Worm (Caenorhabditis elegans) whole organism, young adult: ENCODE data around the gene acdh-2.

Experiments
- B0019.2 ChIP-seq: fragments of 200-800 bp; sonication (Bioruptor generic); conservative IDR thresholded peaks from 2 replicates; pipeline ENCODE4 v1.3.6; 2022; ENCODE audit warnings: missing genetic modification reagents, missing genetic modification characterization, missing compliant biosample characterization
- C06A6.2 ChIP-seq: fragments of 200-800 bp; sonication (Bioruptor generic); conservative IDR thresholded peaks from 2 replicates; pipeline ENCODE4 v1.3.6; 2022; ENCODE audit warnings: missing genetic modification characterization, missing compliant biosample characterization
- C17E4.6 ChIP-seq: fragments of 200-800 bp; sonication (Bioruptor generic); IDR thresholded peaks from 2 replicates; pipeline ENCODE4 v1.3.6; 2022; ENCODE audit warnings: missing genetic modification reagents, missing genetic modification characterization, missing compliant biosample characterization
- F23B12.7 ChIP-seq: sonication (generic microtip); optimal IDR thresholded peaks from 2 replicates; lab custom pipeline; 2017; ENCODE audit warnings: missing genetic modification characterization, mild to moderate bottlenecking, missing compliant biosample characterization, antibody characterized with exemption, moderate library complexity; ENCODE audit not compliant: insufficient read depth
- F37B4.10 ChIP-seq: fragments of 200-800 bp; sonication (Bioruptor generic); IDR thresholded peaks from 2 replicates; pipeline ENCODE4 v1.3.6; 2022; ENCODE audit warnings: missing genetic modification characterization, missing compliant biosample characterization
- F49E8.2 ChIP-seq: sonication (generic microtip); optimal IDR thresholded peaks from 3 replicates; lab custom pipeline; 2017; ENCODE audit warnings: missing genetic modification characterization, mild to moderate bottlenecking, missing compliant biosample characterization, antibody characterized with exemption, moderate library complexity; ENCODE audit not compliant: insufficient read depth
- F57A8.1 ChIP-seq: fragments of 200-800 bp; sonication (Bioruptor generic); optimal IDR thresholded peaks from 2 replicates; lab custom pipeline; 2018; ENCODE audit warnings: mild to moderate bottlenecking, missing genetic modification characterization, moderate library complexity, missing compliant biosample characterization
- K12H6.12 ChIP-seq: fragments of 200-800 bp; sonication (Bioruptor generic); optimal IDR thresholded peaks from 2 replicates; lab custom pipeline; 2018; ENCODE audit warnings: mild to moderate bottlenecking, missing genetic modification characterization, missing compliant biosample characterization
- T07F8.4 ChIP-seq: sonication (generic microtip); optimal IDR thresholded peaks from 2 replicates; lab custom pipeline; 2016; ENCODE audit warnings: mild to moderate bottlenecking, missing genetic modification characterization, moderate library complexity, missing compliant biosample characterization
- akir-1 ChIP-seq: fragments of 200-800 bp; sonication (Bioruptor generic); optimal IDR thresholded peaks from 2 replicates; lab custom pipeline; 2018; ENCODE audit warnings: mild to moderate bottlenecking, missing genetic modification characterization, moderate library complexity, missing compliant biosample characterization
- aptf-2 ChIP-seq: fragments of 200-800 bp; sonication (Bioruptor generic); conservative IDR thresholded peaks from 2 replicates; pipeline ENCODE4 v1.3.6; 2022; ENCODE audit warnings: missing genetic modification reagents, missing genetic modification characterization, missing compliant biosample characterization
- aptf-3 ChIP-seq: fragments of 200-800 bp; sonication (Bioruptor generic); IDR thresholded peaks from 2 replicates; pipeline ENCODE4 v1.3.6; 2022; ENCODE audit warnings: missing genetic modification characterization, missing compliant biosample characterization
- athp-1 ChIP-seq: sonication (generic microtip); optimal IDR thresholded peaks from 2 replicates; lab custom pipeline; 2017; ENCODE audit warnings: mild to moderate bottlenecking, missing genetic modification characterization, missing compliant biosample characterization
- attf-6 ChIP-seq: fragments of 200-800 bp; sonication (Bioruptor generic); IDR thresholded peaks from 2 replicates; pipeline ENCODE4 v1.3.6; 2022; ENCODE audit warnings: missing genetic modification reagents, missing genetic modification characterization, missing compliant biosample characterization
- cebp-2 ChIP-seq: fragments of 200-800 bp; sonication (Bioruptor generic); IDR thresholded peaks from 2 replicates; pipeline ENCODE4 v1.3.6; 2022; ENCODE audit warnings: missing genetic modification characterization, missing compliant biosample characterization
- ceh-100 ChIP-seq: fragments of 200-800 bp; sonication (Bioruptor generic); IDR thresholded peaks from 2 replicates; pipeline ENCODE4 v1.3.6; 2022; ENCODE audit warnings: missing genetic modification reagents, missing genetic modification characterization, missing compliant biosample characterization
- ceh-40 ChIP-seq: fragments of 200-800 bp; sonication (Bioruptor generic); IDR thresholded peaks from 2 replicates; pipeline ENCODE4 v1.3.6; 2022; ENCODE audit warnings: missing genetic modification characterization, missing compliant biosample characterization
- ceh-91 ChIP-seq: fragments of 200-800 bp; sonication (Bioruptor generic); IDR thresholded peaks from 2 replicates; pipeline ENCODE4 v1.3.6; 2022; ENCODE audit warnings: missing genetic modification reagents, missing genetic modification characterization, missing compliant biosample characterization
- egrh-3 ChIP-seq: fragments of 200-800 bp; sonication (Bioruptor generic); IDR thresholded peaks from 2 replicates; pipeline ENCODE4 v1.3.6; 2022; ENCODE audit warnings: missing genetic modification reagents, missing genetic modification characterization, missing compliant biosample characterization
- hmg-20 ChIP-seq: fragments of 200-800 bp; sonication (Bioruptor generic); IDR thresholded peaks from 2 replicates; pipeline ENCODE4 v1.3.6; 2022; ENCODE audit warnings: missing genetic modification reagents, missing genetic modification characterization, missing compliant biosample characterization
- hsf-1 ChIP-seq: fragments of 200-800 bp; sonication (Bioruptor generic); IDR thresholded peaks from 2 replicates; pipeline ENCODE4 v1.3.6; 2022; ENCODE audit warnings: missing genetic modification reagents, missing genetic modification characterization, missing compliant biosample characterization
- let-526 ChIP-seq: fragments of 200-800 bp; sonication (Bioruptor generic); IDR thresholded peaks from 2 replicates; pipeline ENCODE4 v1.3.6; 2022; ENCODE audit warnings: missing genetic modification reagents, missing genetic modification characterization, missing compliant biosample characterization
- let-607 ChIP-seq, 2 experiments: fragments of 200-800 bp in 1 of 2; sonication (Bioruptor generic) in 1 of 2; sonication (generic microtip) in 1 of 2; optimal IDR thresholded peaks; 2 replicates each; lab custom pipeline; 2016 to 2018; ENCODE audit warnings: mild to moderate bottlenecking in 2 of 2, missing compliant biosample characterization in 2 of 2, missing genetic modification characterization in 2 of 2, moderate library complexity in 2 of 2, missing genotype in 1 of 2
- lsl-1 ChIP-seq: fragments of 200-800 bp; sonication (Bioruptor generic); optimal IDR thresholded peaks from 2 replicates; lab custom pipeline; 2018; ENCODE audit warnings: mild to moderate bottlenecking, missing genetic modification characterization, moderate library complexity, missing compliant biosample characterization
- madf-8 ChIP-seq: fragments of 200-800 bp; sonication (Bioruptor generic); conservative IDR thresholded peaks from 2 replicates; pipeline ENCODE4 v1.3.6; 2022; ENCODE audit warnings: missing genetic modification reagents, missing genetic modification characterization, missing compliant biosample characterization
- mel-28 ChIP-seq: sonication (generic microtip); optimal IDR thresholded peaks from 2 replicates; lab custom pipeline; 2016; ENCODE audit warnings: borderline replicate concordance, mild to moderate bottlenecking, missing genetic modification characterization, missing compliant biosample characterization
- rcor-1 ChIP-seq: fragments of 200-800 bp; sonication (Bioruptor generic); IDR thresholded peaks from 2 replicates; pipeline ENCODE4 v1.3.6; 2022; ENCODE audit warnings: missing genetic modification reagents, missing genetic modification characterization, missing compliant biosample characterization
- sea-2 ChIP-seq: fragments of 200-800 bp; sonication (Bioruptor generic); IDR thresholded peaks from 2 replicates; pipeline ENCODE4 v1.3.6; 2022; ENCODE audit warnings: missing genetic modification characterization, missing compliant biosample characterization
- snpc-1.3 ChIP-seq: sonication (generic microtip); optimal IDR thresholded peaks from 2 replicates; lab custom pipeline; 2017; ENCODE audit warnings: missing genetic modification characterization, mild to moderate bottlenecking, missing compliant biosample characterization, antibody characterized with exemption, moderate library complexity, missing genotype, missing genetic modification reagents; ENCODE audit not compliant: insufficient read depth
- tbx-9 ChIP-seq: sonication (generic microtip); optimal IDR thresholded peaks from 2 replicates; lab custom pipeline; 2016; ENCODE audit warnings: borderline replicate concordance, missing genetic modification characterization, inconsistent platforms, missing compliant biosample characterization
- zfh-2 ChIP-seq: fragments of 200-800 bp; sonication (Bioruptor generic); conservative IDR thresholded peaks from 2 replicates; pipeline ENCODE4 v1.3.6; 2022; ENCODE audit warnings: missing genetic modification reagents, missing genetic modification characterization, missing compliant biosample characterization
- ztf-18 ChIP-seq: sonication (generic microtip); optimal IDR thresholded peaks from 2 replicates; lab custom pipeline; 2016; ENCODE audit warnings: missing genotype, mild to moderate bottlenecking, missing genetic modification characterization, missing compliant biosample characterization
- ztf-26 ChIP-seq: sonication (generic microtip); optimal IDR thresholded peaks from 2 replicates; lab custom pipeline; 2017; ENCODE audit warnings: missing genetic modification characterization, missing compliant biosample characterization

Gene acdh-2

ce11 chrII:5592857-5593256 lies 45.6 kb upstream of the acdh-2 start:
- no peak for TF ChIP-seq akir-1 (GFP tag; lab: Kevin White, UChicago)
- no peak for TF ChIP-seq C06A6.2 (GFP tag; lab: Robert Waterston, UW)
- TF ChIP-seq ceh-40 (GFP tag; lab: Robert Waterston, UW), result no peak
- TF ChIP-seq, all 124 proteins: peak for 0

ce11 chrII:5591558-5591957 lies 44.3 kb upstream of the acdh-2 start:
- 0 out of 2 replicates have a peak, but pooled peaks have one; percentile 41 for TF ChIP-seq hsf-1
- no peak for TF ChIP-seq aptf-3 (GFP tag; lab: Robert Waterston, UW)
- no peak for TF ChIP-seq attf-6 (GFP tag; lab: Robert Waterston, UW)
- TF ChIP-seq cebp-2 (GFP tag; lab: Robert Waterston, UW), result no peak

ce11 chrII:5589690-5590089 lies 42.4 kb upstream of the acdh-2 start, which contains the start of gene C17G10.13:
C17G10.13 (minus strand) TSS chrII:5589790.
- TF ChIP-seq T07F8.4 (tag; lab: Kevin White, UChicago), result no peak
- no peak for TF ChIP-seq hmg-20 (GFP tag; lab: Robert Waterston, UW)
- TF ChIP-seq mel-28 (tag; lab: Kevin White, UChicago), result no peak
- no peak for TF ChIP-seq rcor-1 (GFP tag; lab: Robert Waterston, UW)
- TF ChIP-seq egrh-3 (GFP tag; lab: Robert Waterston, UW), result no peak
- no peak for TF ChIP-seq zfh-2 (GFP tag; lab: Robert Waterston, UW)
- no peak for TF ChIP-seq aptf-2 (GFP tag; lab: Robert Waterston, UW)
- TF ChIP-seq F23B12.7 (tag; lab: Kevin White, UChicago), result no peak
- no peak for TF ChIP-seq ceh-91 (GFP tag; lab: Robert Waterston, UW)
- TF ChIP-seq madf-8 (GFP tag; lab: Robert Waterston, UW), result no peak
- TF ChIP-seq K12H6.12 (tag; lab: Kevin White, UChicago), result no peak
- no peak for TF ChIP-seq B0019.2 (GFP tag; lab: Robert Waterston, UW)
- TF ChIP-seq C17E4.6, result no peak
- TF ChIP-seq let-526, result no peak
- TF ChIP-seq let-607 (tag; optimal IDR thresholded peaks at IDR 0.05; lab: Kevin White, UChicago), result no peak
- TF ChIP-seq F37B4.10, result no peak
- TF ChIP-seq sea-2 (GFP tag; lab: Robert Waterston, UW), result no peak
- TF ChIP-seq ztf-26 (tag; lab: Kevin White, UChicago), result no peak
- TF ChIP-seq F49E8.2 (tag; lab: Kevin White, UChicago), result no peak
- no peak for TF ChIP-seq tbx-9

ce11 chrII:5587794-5588193 lies 40.5 kb upstream of the acdh-2 start:
- no peak for TF ChIP-seq snpc-1.3 (tag; lab: Kevin White, UChicago)
- no peak for TF ChIP-seq ceh-100 (GFP tag; lab: Robert Waterston, UW)
- TF ChIP-seq sea-2 (GFP tag; lab: Robert Waterston, UW), result no peak
- TF ChIP-seq F57A8.1 (GFP tag; lab: Kevin White, UChicago), result no peak
- no peak for TF ChIP-seq athp-1 (tag; lab: Kevin White, UChicago)
- no peak for TF ChIP-seq lsl-1 (GFP tag; lab: Kevin White, UChicago)
- no peak for TF ChIP-seq ztf-18 (tag; lab: Kevin White, UChicago)
- TF ChIP-seq, all 124 proteins: peak for 0
